Fruit fly (Drosophila melanogaster): ENCODE measurements around the gene Btnd.

DNA sequence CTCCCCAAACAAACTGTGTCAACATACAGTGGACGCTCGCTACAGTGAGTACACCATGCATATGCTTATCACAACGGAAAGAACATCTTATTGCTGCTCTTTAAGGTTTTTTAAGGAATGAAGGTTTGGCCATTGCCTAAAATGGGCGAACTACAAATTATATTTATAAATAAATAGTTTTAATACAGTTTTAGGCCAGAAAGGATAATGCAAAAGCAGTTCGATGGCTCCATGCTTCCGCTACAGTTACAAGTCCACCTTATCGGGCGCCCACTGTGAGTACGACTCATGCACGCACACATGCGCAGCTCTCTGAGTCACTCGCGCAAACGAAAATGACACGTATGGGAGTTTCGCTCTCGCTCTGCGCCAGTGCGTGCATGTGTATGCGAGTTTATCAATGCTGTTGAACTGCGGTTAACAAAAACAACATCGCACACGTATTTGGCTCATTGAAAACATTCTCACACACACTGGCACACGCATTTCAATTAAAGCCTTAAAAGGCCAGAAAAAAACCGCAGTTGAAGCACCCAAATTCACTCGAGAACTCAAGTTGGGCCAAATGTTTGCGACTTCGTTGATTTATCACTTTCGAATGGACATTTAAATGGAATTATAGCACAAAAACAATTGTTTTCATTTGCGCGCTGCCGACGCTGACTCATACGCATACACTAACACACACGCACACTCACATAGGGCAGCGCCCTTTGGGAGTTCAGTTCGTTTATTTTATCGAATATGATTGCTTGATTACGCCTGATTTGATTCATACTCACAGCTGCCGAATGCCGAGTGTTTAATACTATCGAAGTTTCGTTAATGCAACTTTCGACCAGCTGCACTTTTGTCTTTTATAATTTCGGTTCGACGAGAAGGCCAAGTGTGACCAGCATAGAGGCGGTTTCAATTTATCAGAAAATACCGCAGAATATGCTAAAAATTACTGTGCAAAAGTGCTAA, 5.4 kb upstream of the Btnd start, which contains the start of gene sqh:
- peak; percentile 66 for TF ChIP-seq CG17806 (tag; optimal IDR thresholded peaks at IDR 0.05)
- peak; percentile 86 for TF ChIP-seq CG15710 (tag; optimal IDR thresholded peaks at IDR 0.05)
- peak; percentile 87 for TF ChIP-seq Pif1B (GFP tag; optimal IDR thresholded peaks at IDR 0.05)
- TF ChIP-seq EcR (GFP tag; optimal IDR thresholded peaks at IDR 0.05), result peak; percentile 94
- TF ChIP-seq Pif1A (GFP tag; optimal IDR thresholded peaks at IDR 0.05), result peak; percentile 84
- no peak for TF ChIP-seq CG13204 (GFP tag; optimal IDR thresholded peaks at IDR 0.05)
- TF ChIP-seq CG12605 (GFP tag; IDR thresholded peaks at IDR 0.05), result peak; percentile 76
- TF ChIP-seq CG10348 (GFP tag; IDR thresholded peaks at IDR 0.05), result peak; percentile 80

Measured in whole organism, pupa.